Worm (Caenorhabditis elegans): ENCODE results near the gene R166.3.

- no peak for TF ChIP-seq snpc-4 (tag; optimal IDR thresholded peaks at IDR 0.05)
- TF ChIP-seq unc-62 (GFP tag; optimal IDR thresholded peaks at IDR 0.05), result no peak
- no peak for TF ChIP-seq blmp-1 (tag; optimal IDR thresholded peaks at IDR 0.05)
- no peak for TF ChIP-seq nhr-237 (tag; optimal IDR thresholded peaks at IDR 0.05)
- TF ChIP-seq nhr-28 (tag; optimal IDR thresholded peaks at IDR 0.05), result no peak
- TF ChIP-seq elt-3 (tag; optimal IDR thresholded peaks at IDR 0.05), result no peak
- TF ChIP-seq nhr-76 (tag; optimal IDR thresholded peaks at IDR 0.05), result no peak
- no peak for TF ChIP-seq nhr-12 (tag; optimal IDR thresholded peaks at IDR 0.05)
- TF ChIP-seq mab-5 (tag; optimal IDR thresholded peaks at IDR 0.05), result no peak
- no peak for TF ChIP-seq unc-39 (tag; optimal IDR thresholded peaks at IDR 0.05)
These were observed 17.5 kb upstream of the R166.3 start for ce11 chrII:10556550-10557205.
